Fruit fly (Drosophila melanogaster) whole organism, embryonic: ENCODE results near the gene scw.

Source experiments
- CG10654 ChIP-seq: fragments of 200-800 bp; sonication (Bioruptor generic); optimal IDR thresholded peaks from 2 replicates; lab custom pipeline; 2016; ENCODE audit warnings: missing biosample characterization, missing genetic modification characterization
- CG3847 ChIP-seq: fragments of 200-800 bp; sonication (Bioruptor generic); IDR thresholded peaks from 2 replicates; pipeline ENCODE4 v1.3.6; 2022; ENCODE audit warnings: missing biosample characterization, missing genetic modification characterization
- CTCF ChIP-seq: fragments of 200-800 bp; sonication (Bioruptor generic); optimal IDR thresholded peaks from 2 replicates; lab custom pipeline; 2017; ENCODE audit warnings: missing biosample characterization, mild to moderate bottlenecking, missing genetic modification characterization, moderate library complexity
- Dfd ChIP-seq, 2 experiments: fragments of >200 bp; optimal IDR thresholded peaks; 2 replicates each; lab custom pipeline; 2017; ENCODE audit warnings: missing biosample characterization in 2 of 2, missing genetic modification characterization in 2 of 2
- Dll ChIP-seq: fragments of 200-800 bp; sonication (Bioruptor generic); IDR thresholded peaks from 4 replicates; pipeline ENCODE4 v1.3.6; 2022; ENCODE audit warnings: missing biosample characterization, missing genetic modification characterization; ENCODE audit not compliant: partially characterized antibody
- E2f1 ChIP-seq: fragments of 200-800 bp; sonication (Bioruptor generic); IDR thresholded peaks from 2 replicates; pipeline ENCODE4 v1.3.6; 2022; ENCODE audit warnings: missing biosample characterization, missing genetic modification characterization
- Ets65A ChIP-seq: fragments of 200-800 bp; sonication (Bioruptor generic); peaks from one replicate; lab custom pipeline; 2016; ENCODE audit warnings: missing biosample characterization, missing genetic modification characterization
- Side ChIP-seq: fragments of 200-800 bp; sonication (Bioruptor generic); optimal IDR thresholded peaks from 2 replicates; lab custom pipeline; 2016; ENCODE audit warnings: missing biosample characterization, missing genetic modification characterization
- Ssrp ChIP-seq: fragments of 200-800 bp; sonication (Bioruptor generic); optimal IDR thresholded peaks from 2 replicates; lab custom pipeline; 2018; ENCODE audit warnings: missing biosample characterization, mild to moderate bottlenecking, missing genetic modification characterization, moderate library complexity
- Stat92E ChIP-seq, 3 experiments: fragments of >200 bp in 2 of 3; fragments of 200-800 bp in 1 of 3; sonication (Bioruptor generic) in 1 of 3; optimal IDR thresholded peaks; 2 replicates each; lab custom pipeline; 2017 to 2019; ENCODE audit warnings: missing biosample characterization in 3 of 3, missing genetic modification characterization in 3 of 3, mild to moderate bottlenecking in 1 of 3, moderate library complexity in 1 of 3
- Xbp1 ChIP-seq: fragments of 200-800 bp; sonication (Bioruptor generic); optimal IDR thresholded peaks from 3 replicates; lab custom pipeline; 2016; ENCODE audit warnings: missing biosample characterization, mild to moderate bottlenecking, missing genetic modification characterization
- zen2 ChIP-seq: fragments of 200-800 bp; sonication (Bioruptor generic); IDR thresholded peaks from 3 replicates; pipeline ENCODE4 v1.3.6; 2022; ENCODE audit warnings: missing biosample characterization, missing genetic modification characterization; ENCODE audit not compliant: partially characterized antibody

The scw gene

DNA sequence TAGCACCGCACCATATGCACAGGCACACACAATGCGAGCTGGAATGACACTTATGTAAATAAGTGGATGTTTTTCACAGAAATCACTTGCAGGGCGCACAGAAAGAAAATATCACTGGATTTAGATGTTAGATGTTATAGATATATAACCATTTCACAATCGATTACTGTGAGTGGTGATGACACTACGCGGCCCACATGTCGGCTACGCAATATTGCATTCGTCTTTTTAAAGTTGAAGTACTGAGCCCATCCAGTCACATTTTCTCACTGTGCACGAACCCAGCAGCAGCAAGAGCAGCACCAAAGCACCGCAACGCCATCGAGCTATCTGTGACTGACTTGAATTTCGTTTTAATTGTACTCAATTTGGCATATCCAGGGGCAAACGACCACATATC lies 21.7 kb upstream of the scw start (continued):
- TF ChIP-seq Stat92E (GFP tag; optimal IDR thresholded peaks at IDR 0.05; lab: Kevin White, UChicago), result no peak
- no peak for TF ChIP-seq Dfd (GFP tag; optimal IDR thresholded peaks at IDR 0.05; lab: Kevin White, UChicago)
- peak; percentile 9 for TF ChIP-seq Ssrp (tag; lab: Kevin White, UChicago)
- TF ChIP-seq E2f1 (GFP tag; lab: Robert Waterston, UW), result no peak
- no peak for TF ChIP-seq Dll
- TF ChIP-seq Xbp1 (GFP tag; lab: Kevin White, UChicago), result peak; percentile 15
- no peak for TF ChIP-seq zen2 (GFP tag; lab: Robert Waterston, UW)
- no peak for TF ChIP-seq CG3847 (GFP tag; lab: Robert Waterston, UW)

dm6 chr2L:19682533-19682932 lies 18.2 kb downstream of the scw start:
- TF ChIP-seq CTCF (GFP tag; lab: Kevin White, UChicago) (peak; percentile 69), Side (GFP tag; lab: Kevin White, UChicago) (no peak)

- TF ChIP-seq CG10654 (GFP tag; lab: Kevin White, UChicago), result no peak
- TF ChIP-seq Ets65A (GFP tag; lab: Kevin White, UChicago), result peak; percentile 91
Measured at dm6 chr2L:19678347-19678746, 22.4 kb downstream of the scw start.
